Worm (Caenorhabditis elegans) whole organism, young adult: ENCODE results near the gene algn-11.

Experiments used
- B0035.1 ChIP-seq: sonication (generic microtip); optimal IDR thresholded peaks from 2 replicates; lab custom pipeline; 2016; ENCODE audit warnings: missing genetic modification characterization, mild to moderate bottlenecking, missing compliant biosample characterization, missing genotype, missing genetic modification reagents
- B0261.1 ChIP-seq: sonication (generic microtip); optimal IDR thresholded peaks from 2 replicates; lab custom pipeline; 2016; ENCODE audit warnings: mild to moderate bottlenecking, missing genetic modification characterization, moderate library complexity, missing compliant biosample characterization
- F22D6.2 ChIP-seq: sonication (generic microtip); optimal IDR thresholded peaks from 2 replicates; lab custom pipeline; 2016; ENCODE audit warnings: mild to moderate bottlenecking, missing genetic modification characterization, missing compliant biosample characterization
- F52B5.7 ChIP-seq: sonication (generic microtip); optimal IDR thresholded peaks from 2 replicates; lab custom pipeline; 2016; ENCODE audit warnings: mild to moderate bottlenecking, missing genetic modification characterization, missing compliant biosample characterization
- F57A8.1 ChIP-seq: fragments of 200-800 bp; sonication (Bioruptor generic); optimal IDR thresholded peaks from 2 replicates; lab custom pipeline; 2018; ENCODE audit warnings: mild to moderate bottlenecking, missing genetic modification characterization, moderate library complexity, missing compliant biosample characterization
- Y67H2A.10 ChIP-seq: fragments of 200-800 bp; sonication (Bioruptor generic); conservative IDR thresholded peaks from 2 replicates; pipeline ENCODE4 v1.3.6; 2022; ENCODE audit warnings: missing genetic modification reagents, missing genetic modification characterization, missing compliant biosample characterization
- Y95B8A.8 ChIP-seq: fragments of 200-800 bp; sonication (Bioruptor generic); IDR thresholded peaks from 2 replicates; pipeline ENCODE4 v1.3.6; 2022; ENCODE audit warnings: missing genetic modification reagents, missing genetic modification characterization, missing compliant biosample characterization
- aptf-3 ChIP-seq: fragments of 200-800 bp; sonication (Bioruptor generic); IDR thresholded peaks from 2 replicates; pipeline ENCODE4 v1.3.6; 2022; ENCODE audit warnings: missing genetic modification characterization, missing compliant biosample characterization
- attf-6 ChIP-seq: fragments of 200-800 bp; sonication (Bioruptor generic); IDR thresholded peaks from 2 replicates; pipeline ENCODE4 v1.3.6; 2022; ENCODE audit warnings: missing genetic modification reagents, missing genetic modification characterization, missing compliant biosample characterization
- bed-2 ChIP-seq: fragments of 200-800 bp; sonication (Bioruptor generic); IDR thresholded peaks from 2 replicates; pipeline ENCODE4 v1.3.6; 2022; ENCODE audit warnings: missing genetic modification reagents, missing genetic modification characterization, missing compliant biosample characterization
- cebp-1 ChIP-seq, 2 experiments: fragments of 200-800 bp in 1 of 2; sonication (Bioruptor generic) in 1 of 2; sonication (generic microtip) in 1 of 2; IDR thresholded peaks in 1 of 2; optimal IDR thresholded peaks in 1 of 2; 2 replicates each; pipeline versions ENCODE4 v1.3.6 to Lab custom; 2017 to 2022; ENCODE audit warnings: missing compliant biosample characterization in 2 of 2, missing genetic modification characterization in 2 of 2, mild to moderate bottlenecking in 1 of 2, missing genetic modification reagents in 1 of 2, moderate library complexity in 1 of 2
- ceh-27 ChIP-seq: fragments of 200-800 bp; sonication (Bioruptor generic); optimal IDR thresholded peaks from 2 replicates; lab custom pipeline; 2018; ENCODE audit warnings: mild to moderate bottlenecking, missing genetic modification characterization, moderate library complexity, missing compliant biosample characterization
- ceh-91 ChIP-seq: fragments of 200-800 bp; sonication (Bioruptor generic); IDR thresholded peaks from 2 replicates; pipeline ENCODE4 v1.3.6; 2022; ENCODE audit warnings: missing genetic modification reagents, missing genetic modification characterization, missing compliant biosample characterization
- die-1 ChIP-seq: sonication (generic microtip); optimal IDR thresholded peaks from 2 replicates; lab custom pipeline; 2016; ENCODE audit warnings: missing genotype, mild to moderate bottlenecking, missing genetic modification characterization, missing compliant biosample characterization
- dox-1 ChIP-seq: fragments of 200-800 bp; sonication (Bioruptor generic); IDR thresholded peaks from 2 replicates; pipeline ENCODE4 v1.3.6; 2022; ENCODE audit warnings: missing genetic modification reagents, missing genetic modification characterization, missing compliant biosample characterization
- dpl-1 ChIP-seq: fragments of 150-350 bp; optimal IDR thresholded peaks from 2 replicates; lab custom pipeline; 2014; ENCODE audit warnings: missing biosample characterization, missing genetic modification reagents, missing genetic modification characterization
- efl-1 ChIP-seq: fragments of 150-350 bp; optimal IDR thresholded peaks from 2 replicates; lab custom pipeline; 2014; ENCODE audit warnings: missing biosample characterization, missing genetic modification reagents, missing genetic modification characterization
- egl-44 ChIP-seq: fragments of 200-800 bp; sonication (Bioruptor generic); IDR thresholded peaks from 2 replicates; pipeline ENCODE4 v1.3.6; 2022; ENCODE audit warnings: missing genetic modification reagents, missing genetic modification characterization, missing compliant biosample characterization
- ekl-4 ChIP-seq: fragments of 200-800 bp; sonication (Bioruptor generic); IDR thresholded peaks from 2 replicates; pipeline ENCODE4 v1.3.6; 2022; ENCODE audit warnings: missing genetic modification reagents, missing genetic modification characterization, missing compliant biosample characterization
- fkh-3 ChIP-seq: sonication (generic microtip); optimal IDR thresholded peaks from 2 replicates; lab custom pipeline; 2016; ENCODE audit warnings: mild to moderate bottlenecking, missing genetic modification characterization, missing compliant biosample characterization
- hmg-1.2 ChIP-seq: fragments of 200-800 bp; sonication (Bioruptor generic); IDR thresholded peaks from 2 replicates; pipeline ENCODE4 v1.3.6; 2022; ENCODE audit warnings: missing genetic modification reagents, missing genetic modification characterization, missing compliant biosample characterization
- lag-1 ChIP-seq: fragments of 200-800 bp; sonication (Bioruptor generic); IDR thresholded peaks from 2 replicates; pipeline ENCODE4 v1.3.6; 2022; ENCODE audit warnings: missing genetic modification reagents, missing genetic modification characterization, missing compliant biosample characterization
- let-526 ChIP-seq: fragments of 200-800 bp; sonication (Bioruptor generic); IDR thresholded peaks from 2 replicates; pipeline ENCODE4 v1.3.6; 2022; ENCODE audit warnings: missing genetic modification reagents, missing genetic modification characterization, missing compliant biosample characterization
- let-607 ChIP-seq, 2 experiments: fragments of 200-800 bp in 1 of 2; sonication (Bioruptor generic) in 1 of 2; sonication (generic microtip) in 1 of 2; optimal IDR thresholded peaks; 2 replicates each; lab custom pipeline; 2016 to 2018; ENCODE audit warnings: mild to moderate bottlenecking in 2 of 2, missing compliant biosample characterization in 2 of 2, missing genetic modification characterization in 2 of 2, moderate library complexity in 2 of 2, missing genotype in 1 of 2
- lin-54 ChIP-seq: fragments of 200-800 bp; sonication (Bioruptor generic); optimal IDR thresholded peaks from 2 replicates; lab custom pipeline; 2018; ENCODE audit warnings: mild to moderate bottlenecking, missing genetic modification characterization, missing compliant biosample characterization
- lsy-27 ChIP-seq: sonication (generic microtip); optimal IDR thresholded peaks from 2 replicates; lab custom pipeline; 2017; ENCODE audit warnings: missing genetic modification characterization, mild to moderate bottlenecking, missing compliant biosample characterization, antibody characterized with exemption, missing genotype, borderline replicate concordance; ENCODE audit not compliant: insufficient read depth
- madf-3 ChIP-seq: fragments of 200-800 bp; sonication (Bioruptor generic); IDR thresholded peaks from 2 replicates; pipeline ENCODE4 v1.3.6; 2022; ENCODE audit warnings: missing genetic modification reagents, missing genetic modification characterization, missing compliant biosample characterization
- madf-6 ChIP-seq: fragments of 200-800 bp; sonication (Bioruptor generic); IDR thresholded peaks from 2 replicates; pipeline ENCODE4 v1.3.6; 2022; ENCODE audit warnings: missing genetic modification reagents, missing genetic modification characterization, missing compliant biosample characterization
- mes-4 ChIP-seq: sonication (generic microtip); optimal IDR thresholded peaks from 2 replicates; lab custom pipeline; 2016; ENCODE audit warnings: missing genotype, missing genetic modification characterization, missing compliant biosample characterization
- nhr-120 ChIP-seq: fragments of 200-800 bp; sonication (Bioruptor generic); IDR thresholded peaks from 2 replicates; pipeline ENCODE4 v1.3.6; 2022; ENCODE audit warnings: missing genetic modification characterization, missing compliant biosample characterization
- nhr-179 ChIP-seq: sonication (generic microtip); optimal IDR thresholded peaks from 2 replicates; lab custom pipeline; 2016; ENCODE audit warnings: mild to moderate bottlenecking, missing genetic modification characterization, missing compliant biosample characterization
- nhr-80 ChIP-seq: sonication (generic microtip); optimal IDR thresholded peaks from 2 replicates; lab custom pipeline; 2016; ENCODE audit warnings: missing genetic modification characterization, missing compliant biosample characterization
- pbrm-1 ChIP-seq: fragments of 200-800 bp; sonication (Bioruptor generic); IDR thresholded peaks from 2 replicates; pipeline ENCODE4 v1.3.6; 2022; ENCODE audit warnings: missing genetic modification reagents, missing genetic modification characterization, missing compliant biosample characterization
- repo-1 ChIP-seq: sonication (generic microtip); optimal IDR thresholded peaks from 2 replicates; lab custom pipeline; 2017; ENCODE audit warnings: mild to moderate bottlenecking, missing genetic modification characterization, missing compliant biosample characterization
- sea-2 ChIP-seq: fragments of 200-800 bp; sonication (Bioruptor generic); IDR thresholded peaks from 2 replicates; pipeline ENCODE4 v1.3.6; 2022; ENCODE audit warnings: missing genetic modification characterization, missing compliant biosample characterization
- snpc-3.4 ChIP-seq: sonication (generic microtip); optimal IDR thresholded peaks from 2 replicates; lab custom pipeline; 2017; ENCODE audit warnings: missing genetic modification characterization, mild to moderate bottlenecking, missing compliant biosample characterization, antibody characterized with exemption, moderate library complexity, missing genotype, missing genetic modification reagents
- snpc-4 ChIP-seq, 5 experiments: fragments of 150-350 bp in 1 of 5; sonication (generic microtip) in 4 of 5; optimal IDR thresholded peaks; 2 replicates each; lab custom pipeline; 2014 to 2018; ENCODE audit warnings: missing genetic modification characterization in 5 of 5, missing biosample characterization in 3 of 5, antibody characterized with exemption in 2 of 5, mild to moderate bottlenecking in 2 of 5, missing compliant biosample characterization in 2 of 5, missing genotype in 2 of 5, moderate library complexity in 2 of 5, missing genetic modification reagents in 1 of 5
- tbp1 ChIP-seq: fragments of 200-800 bp; sonication (Bioruptor generic); optimal IDR thresholded peaks from 2 replicates; lab custom pipeline; 2018; ENCODE audit warnings: mild to moderate bottlenecking, missing genetic modification characterization, missing compliant biosample characterization
- tbx-9 ChIP-seq: sonication (generic microtip); optimal IDR thresholded peaks from 2 replicates; lab custom pipeline; 2016; ENCODE audit warnings: borderline replicate concordance, missing genetic modification characterization, inconsistent platforms, missing compliant biosample characterization
- tlf-1 ChIP-seq: fragments of 200-800 bp; sonication (Bioruptor generic); optimal IDR thresholded peaks from 2 replicates; lab custom pipeline; 2018; ENCODE audit warnings: mild to moderate bottlenecking, missing genetic modification characterization, missing compliant biosample characterization
- unc-130 ChIP-seq: sonication (generic microtip); optimal IDR thresholded peaks from 2 replicates; lab custom pipeline; 2016; ENCODE audit warnings: missing genetic modification reagents, missing genetic modification characterization, missing compliant biosample characterization
- zfh-2 ChIP-seq: fragments of 200-800 bp; sonication (Bioruptor generic); conservative IDR thresholded peaks from 2 replicates; pipeline ENCODE4 v1.3.6; 2022; ENCODE audit warnings: missing genetic modification reagents, missing genetic modification characterization, missing compliant biosample characterization
- ztf-26 ChIP-seq: sonication (generic microtip); optimal IDR thresholded peaks from 2 replicates; lab custom pipeline; 2017; ENCODE audit warnings: missing genetic modification characterization, missing compliant biosample characterization

The algn-11 gene

DNA sequence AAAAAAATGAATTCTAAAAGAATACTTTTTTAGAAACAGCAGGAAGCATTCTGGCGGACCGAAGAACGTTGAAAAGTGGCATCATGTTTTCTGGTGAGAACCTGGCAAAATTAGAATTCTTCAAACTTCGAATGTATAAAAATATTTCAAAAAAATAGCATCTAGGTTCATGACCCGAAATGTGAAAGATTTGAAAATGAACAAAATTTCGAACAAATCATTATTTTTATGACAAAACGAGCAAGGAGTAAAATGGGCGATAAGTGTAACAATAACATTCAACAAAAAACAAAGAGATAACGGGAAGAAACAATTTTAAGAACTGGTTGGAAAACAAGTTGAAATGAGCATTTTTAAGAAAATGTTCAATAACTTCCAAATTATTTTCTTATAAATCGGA lies 15.1 kb downstream of the algn-11 start, which contains the start of gene psd-1:
Gene psd-1 (minus strand): TSS at position 101 of the 400 bp plus-strand sequence.
- no peak for TF ChIP-seq bed-2 (GFP tag; lab: Robert Waterston, UW)
- TF ChIP-seq tlf-1 (GFP tag; lab: Kevin White, UChicago): no peak
- TF ChIP-seq efl-1 (GFP tag; lab: Kevin White, UChicago): no peak
- no peak for TF ChIP-seq mes-4 (tag; lab: Kevin White, UChicago)
- TF ChIP-seq dpl-1 (GFP tag; lab: Kevin White, UChicago): no peak

DNA sequence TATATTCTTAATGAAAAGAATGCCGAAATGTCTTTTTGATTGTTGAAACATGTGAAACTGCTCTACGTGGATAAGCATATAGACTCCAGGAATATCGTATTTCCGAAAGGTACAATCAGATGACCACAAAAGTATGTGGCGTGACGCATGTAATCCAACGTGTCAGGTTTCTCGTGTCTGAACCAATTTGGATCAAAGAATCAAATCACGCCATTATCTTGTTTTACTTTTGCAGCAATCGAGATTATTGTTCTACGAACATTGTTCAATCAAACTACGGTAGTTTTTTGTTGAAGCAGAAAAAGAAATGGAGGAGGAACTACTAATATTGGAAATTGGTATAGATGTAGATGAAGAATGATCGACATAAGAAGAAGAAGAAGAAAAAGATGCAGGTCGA lies 16.6 kb downstream of the algn-11 start:
- TF ChIP-seq attf-6 (no peak), ceh-91 (no peak), dox-1 (GFP tag; lab: Robert Waterston, UW) (no peak), pbrm-1 (GFP tag; lab: Robert Waterston, UW) (no peak), cebp-1 (GFP tag; IDR thresholded peaks at IDR 0.05; lab: Robert Waterston, UW) (no peak), cebp-1 (tag; optimal IDR thresholded peaks at IDR 0.05; lab: Kevin White, UChicago) (no peak), tlf-1 (GFP tag; lab: Kevin White, UChicago) (no peak), mes-4 (tag; lab: Kevin White, UChicago) (no peak)

DNA sequence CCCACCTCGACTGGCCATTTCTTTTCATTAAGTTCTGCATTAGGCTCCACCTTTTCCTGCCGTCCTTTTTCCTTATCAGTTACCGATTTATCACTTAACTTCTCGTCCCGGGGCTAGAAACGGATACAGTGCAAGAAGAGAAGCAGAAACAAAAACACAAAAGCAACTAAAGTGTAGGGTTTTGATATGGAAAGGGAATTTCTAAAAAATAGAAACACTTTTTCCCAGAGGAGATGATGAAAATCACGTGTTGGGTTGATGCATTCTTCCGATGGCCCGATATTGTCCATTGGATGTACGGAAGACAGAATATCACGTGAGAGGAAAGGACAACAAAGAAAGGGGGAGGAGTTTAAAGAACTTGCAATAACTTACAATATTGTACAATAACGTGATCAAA lies 17.5 kb downstream of the algn-11 start:
- TF ChIP-seq Y95B8A.8 (GFP tag; lab: Robert Waterston, UW): no peak
- peak; percentile 3 for TF ChIP-seq lin-54 (GFP tag; lab: Kevin White, UChicago)
- TF ChIP-seq cebp-1 (GFP tag; IDR thresholded peaks at IDR 0.05; lab: Robert Waterston, UW): no peak
- TF ChIP-seq cebp-1 (tag; optimal IDR thresholded peaks at IDR 0.05; lab: Kevin White, UChicago): peak; percentile 45
- TF ChIP-seq F57A8.1 (GFP tag; lab: Kevin White, UChicago): no peak
- TF ChIP-seq tbx-9: no peak
- peak; percentile 52 for TF ChIP-seq nhr-80 (tag; lab: Kevin White, UChicago)
- TF ChIP-seq zfh-2 (GFP tag; lab: Robert Waterston, UW): no peak
- no peak for TF ChIP-seq mes-4 (tag; lab: Kevin White, UChicago)
- TF ChIP-seq die-1 (tag; lab: Kevin White, UChicago): peak; percentile 8
- no peak for TF ChIP-seq B0261.1
- TF ChIP-seq snpc-3.4 (tag; lab: Kevin White, UChicago): no peak
- TF ChIP-seq nhr-179: no peak
- TF ChIP-seq unc-130: no peak
- TF ChIP-seq lsy-27 (tag; lab: Kevin White, UChicago): no peak
- TF ChIP-seq egl-44 (GFP tag; lab: Robert Waterston, UW): no peak
- TF ChIP-seq madf-3: no peak
- no peak for TF ChIP-seq fkh-3 (tag; lab: Kevin White, UChicago)
- no peak for TF ChIP-seq Y67H2A.10 (GFP tag; lab: Robert Waterston, UW)
- no peak for TF ChIP-seq tlf-1 (GFP tag; lab: Kevin White, UChicago)
- TF ChIP-seq lag-1 (GFP tag; lab: Robert Waterston, UW): no peak
- no peak for TF ChIP-seq let-526 (GFP tag; lab: Robert Waterston, UW)
- TF ChIP-seq tbp1 (GFP tag; lab: Kevin White, UChicago): no peak
- peak; percentile 63 for TF ChIP-seq ztf-26 (tag; lab: Kevin White, UChicago)
- no peak for TF ChIP-seq repo-1 (tag; lab: Kevin White, UChicago)
- no peak for TF ChIP-seq B0035.1 (tag; lab: Kevin White, UChicago)
- no peak for TF ChIP-seq madf-6 (GFP tag; lab: Robert Waterston, UW)
- TF ChIP-seq ekl-4: no peak
- no peak for TF ChIP-seq hmg-1.2 (GFP tag; lab: Robert Waterston, UW)
- no peak for TF ChIP-seq ceh-27 (GFP tag; lab: Kevin White, UChicago)
- no peak for TF ChIP-seq aptf-3 (GFP tag; lab: Robert Waterston, UW)
- no peak for TF ChIP-seq nhr-120
- no peak for TF ChIP-seq let-607 (tag; optimal IDR thresholded peaks at IDR 0.05; lab: Kevin White, UChicago)
- no peak for TF ChIP-seq F52B5.7 (tag; lab: Kevin White, UChicago)
- TF ChIP-seq pbrm-1 (GFP tag; lab: Robert Waterston, UW): peak; percentile 37; the same call in 1 of the 2 replicates
- no peak for TF ChIP-seq snpc-4 (GFP tag; optimal IDR thresholded peaks at IDR 0.05; lab: Kevin White, UChicago)
- TF ChIP-seq snpc-4 (tag; optimal IDR thresholded peaks at IDR 0.05; lab: Kevin White, UChicago): no peak
- no peak for TF ChIP-seq sea-2 (GFP tag; lab: Robert Waterston, UW)
- no peak for TF ChIP-seq F22D6.2
